Worm (Caenorhabditis elegans) whole organism, late embryonic: Measurements from ENCODE around the gene C03B1.1.

Experiments
- C08G9.2 ChIP-seq: sonication (generic microtip); optimal IDR thresholded peaks from 2 replicates; lab custom pipeline; 2016; ENCODE audit warnings: mild to moderate bottlenecking, missing genetic modification characterization, moderate library complexity, missing compliant biosample characterization
- C38D4.7 ChIP-seq: fragments of 200-800 bp; sonication (Bioruptor generic); optimal IDR thresholded peaks from 2 replicates; lab custom pipeline; 2018; ENCODE audit warnings: mild to moderate bottlenecking, missing genetic modification characterization, moderate library complexity, missing compliant biosample characterization
- K02D7.2 ChIP-seq: sonication (generic microtip); optimal IDR thresholded peaks from 2 replicates; lab custom pipeline; 2017; ENCODE audit warnings: mild to moderate bottlenecking, missing genetic modification characterization, missing compliant biosample characterization
- K09A11.1 ChIP-seq: sonication (generic microtip); optimal IDR thresholded peaks from 2 replicates; lab custom pipeline; 2017; ENCODE audit warnings: antibody characterized with exemption, mild to moderate bottlenecking, missing genetic modification characterization, missing compliant biosample characterization; ENCODE audit not compliant: insufficient read depth
- T23F11.4 ChIP-seq: fragments of 200-800 bp; sonication (Bioruptor generic); optimal IDR thresholded peaks from 2 replicates; lab custom pipeline; 2018; ENCODE audit warnings: mild to moderate bottlenecking, missing genetic modification characterization, missing compliant biosample characterization
- Y22D7AL.16 ChIP-seq: sonication (generic microtip); optimal IDR thresholded peaks from 2 replicates; lab custom pipeline; 2016; ENCODE audit warnings: missing genetic modification characterization, missing compliant biosample characterization
- ama-1 ChIP-seq: fragments of 150-350 bp; optimal IDR thresholded peaks from 2 replicates; lab custom pipeline; 2014
- ceh-18 ChIP-seq: sonication (generic microtip); optimal IDR thresholded peaks from 2 replicates; lab custom pipeline; 2016; ENCODE audit warnings: missing genetic modification characterization, missing compliant biosample characterization
- ceh-19 ChIP-seq: fragments of 200-800 bp; sonication (Bioruptor generic); optimal IDR thresholded peaks from 2 replicates; lab custom pipeline; 2018; ENCODE audit warnings: mild to moderate bottlenecking, missing genetic modification characterization, missing compliant biosample characterization
- ceh-2 ChIP-seq: sonication (generic microtip); optimal IDR thresholded peaks from 2 replicates; lab custom pipeline; 2016; ENCODE audit warnings: missing genotype, missing genetic modification characterization, missing compliant biosample characterization
- ceh-24 ChIP-seq: sonication (generic microtip); optimal IDR thresholded peaks from 2 replicates; lab custom pipeline; 2016; ENCODE audit warnings: mild to moderate bottlenecking, missing genetic modification characterization, missing compliant biosample characterization
- ceh-30 ChIP-seq: fragments of 150-350 bp; optimal IDR thresholded peaks from 2 replicates; lab custom pipeline; 2014; ENCODE audit warnings: missing biosample characterization, missing genetic modification characterization
- ceh-34 ChIP-seq: sonication (generic microtip); optimal IDR thresholded peaks from 2 replicates; lab custom pipeline; 2016; ENCODE audit warnings: mild to moderate bottlenecking, missing genetic modification characterization, missing compliant biosample characterization
- ceh-45 ChIP-seq: fragments of 200-800 bp; sonication (Bioruptor generic); IDR thresholded peaks from 2 replicates; pipeline ENCODE4 v1.3.6; 2022; ENCODE audit warnings: missing genetic modification reagents, missing genetic modification characterization, missing compliant biosample characterization
- ceh-6 ChIP-seq: fragments of 200-800 bp; sonication (Bioruptor generic); optimal IDR thresholded peaks from 2 replicates; lab custom pipeline; 2018; ENCODE audit warnings: mild to moderate bottlenecking, missing genetic modification characterization, missing compliant biosample characterization
- ceh-9 ChIP-seq: sonication (generic microtip); optimal IDR thresholded peaks from 2 replicates; lab custom pipeline; 2016; ENCODE audit warnings: mild to moderate bottlenecking, missing genetic modification characterization, inconsistent platforms, missing compliant biosample characterization
- elt-2 ChIP-seq: sonication (generic microtip); optimal IDR thresholded peaks from 2 replicates; lab custom pipeline; 2016; ENCODE audit warnings: missing genetic modification reagents, missing genetic modification characterization, missing compliant biosample characterization
- elt-4 ChIP-seq: sonication (generic microtip); optimal IDR thresholded peaks from 2 replicates; lab custom pipeline; 2016; ENCODE audit warnings: missing genetic modification characterization, missing compliant biosample characterization
- fkh-10 ChIP-seq: fragments of 150-350 bp; optimal IDR thresholded peaks from 2 replicates; lab custom pipeline; 2014; ENCODE audit warnings: missing biosample characterization, missing genetic modification reagents, missing genetic modification characterization
- fkh-6 ChIP-seq: sonication (generic microtip); optimal IDR thresholded peaks from 2 replicates; lab custom pipeline; 2016; ENCODE audit warnings: missing genetic modification characterization, missing compliant biosample characterization
- hlh-13 ChIP-seq: fragments of 200-800 bp; sonication (Bioruptor generic); optimal IDR thresholded peaks from 2 replicates; lab custom pipeline; 2018; ENCODE audit warnings: mild to moderate bottlenecking, missing genetic modification characterization, missing compliant biosample characterization
- hlh-6 ChIP-seq: sonication (generic microtip); optimal IDR thresholded peaks from 2 replicates; lab custom pipeline; 2016; ENCODE audit warnings: missing genotype, missing genetic modification characterization, missing compliant biosample characterization
- hlh-8 ChIP-seq: sonication (generic microtip); optimal IDR thresholded peaks from 2 replicates; lab custom pipeline; 2016; ENCODE audit warnings: missing genotype, missing genetic modification characterization, missing compliant biosample characterization
- lin-11 ChIP-seq: fragments of 200-800 bp; sonication (Bioruptor generic); optimal IDR thresholded peaks from 2 replicates; lab custom pipeline; 2018; ENCODE audit warnings: mild to moderate bottlenecking, missing genetic modification characterization, missing compliant biosample characterization
- mec-3 ChIP-seq: sonication (generic microtip); optimal IDR thresholded peaks from 2 replicates; lab custom pipeline; 2016; ENCODE audit warnings: borderline replicate concordance, missing genetic modification characterization, missing compliant biosample characterization
- nhr-11 ChIP-seq: fragments of 150-350 bp; optimal IDR thresholded peaks from 2 replicates; lab custom pipeline; 2014; ENCODE audit warnings: missing biosample characterization, missing genetic modification characterization
- odd-2 ChIP-seq: sonication (generic microtip); optimal IDR thresholded peaks from 2 replicates; lab custom pipeline; 2017; ENCODE audit warnings: antibody characterized with exemption, mild to moderate bottlenecking, missing genetic modification characterization, missing compliant biosample characterization
- pha-2 ChIP-seq: sonication (generic microtip); optimal IDR thresholded peaks from 2 replicates; lab custom pipeline; 2017; ENCODE audit warnings: mild to moderate bottlenecking, missing genetic modification characterization, missing compliant biosample characterization
- pha-4 ChIP-seq: fragments of 150-350 bp; optimal IDR thresholded peaks from 2 replicates; lab custom pipeline; 2018; ENCODE audit warnings: missing biosample characterization, missing genetic modification reagents, missing genetic modification characterization
- sdc-2 ChIP-seq: sonication (generic microtip); optimal IDR thresholded peaks from 2 replicates; lab custom pipeline; 2016; ENCODE audit warnings: missing genotype, missing genetic modification characterization, missing compliant biosample characterization
- syd-9 ChIP-seq: sonication (generic microtip); optimal IDR thresholded peaks from 2 replicates; lab custom pipeline; 2016; ENCODE audit warnings: mild to moderate bottlenecking, missing genetic modification characterization, moderate library complexity, missing compliant biosample characterization
- tbx-7 ChIP-seq: sonication (generic microtip); optimal IDR thresholded peaks from 2 replicates; lab custom pipeline; 2016; ENCODE audit warnings: missing genotype, missing genetic modification characterization, missing compliant biosample characterization
- ttx-3 ChIP-seq: sonication (generic microtip); optimal IDR thresholded peaks from 2 replicates; lab custom pipeline; 2016; ENCODE audit warnings: missing genetic modification reagents, missing genetic modification characterization, missing compliant biosample characterization
- unc-42 ChIP-seq: sonication (generic microtip); optimal IDR thresholded peaks from 2 replicates; lab custom pipeline; 2016; ENCODE audit warnings: missing genotype, missing genetic modification characterization, missing compliant biosample characterization
- unc-55 ChIP-seq: sonication (generic microtip); optimal IDR thresholded peaks from 2 replicates; lab custom pipeline; 2017; ENCODE audit warnings: missing biosample characterization, missing genetic modification reagents, missing genetic modification characterization
- ztf-16 ChIP-seq: sonication (generic microtip); optimal IDR thresholded peaks from 2 replicates; lab custom pipeline; 2017; ENCODE audit warnings: missing genetic modification characterization, missing compliant biosample characterization

The C03B1.1 gene

DNA sequence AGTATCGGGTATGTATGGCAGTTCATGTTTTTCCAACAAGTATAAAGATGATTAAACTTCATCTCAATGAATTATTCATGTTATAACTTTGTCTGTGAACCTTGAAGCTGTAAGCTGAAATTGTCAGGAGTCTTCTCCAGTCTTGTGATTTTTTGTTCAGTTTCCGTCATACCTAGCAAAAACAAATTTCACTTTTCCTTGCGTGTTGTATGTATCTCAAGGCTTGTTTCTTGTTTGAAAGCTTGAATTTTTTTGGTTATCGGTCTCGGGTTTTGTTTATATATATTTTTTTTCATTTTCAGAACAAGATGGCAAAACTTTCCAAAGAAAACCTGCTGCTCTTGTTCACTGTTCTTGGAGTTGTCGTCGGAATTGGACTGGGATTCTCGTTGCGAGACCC is 28.6 kb downstream of the C03B1.1 start, which contains the start of gene glt-4:
TSS of gene glt-4 (plus strand) at position 301 of the 400 bp plus-strand sequence.
- TF ChIP-seq C38D4.7 (GFP tag; lab: Kevin White, UChicago) (no peak), tbx-7 (tag; lab: Kevin White, UChicago) (no peak), ttx-3 (no peak), elt-4 (tag; lab: Kevin White, UChicago) (no peak), Y22D7AL.16 (no peak), unc-42 (tag; lab: Kevin White, UChicago) (no peak), pha-4 (tag; lab: Kevin White, UChicago) (no peak), ceh-19 (no peak), ztf-16 (tag; lab: Kevin White, UChicago) (no peak)
- TF ChIP-seq, all 69 proteins: peak for 0

DNA sequence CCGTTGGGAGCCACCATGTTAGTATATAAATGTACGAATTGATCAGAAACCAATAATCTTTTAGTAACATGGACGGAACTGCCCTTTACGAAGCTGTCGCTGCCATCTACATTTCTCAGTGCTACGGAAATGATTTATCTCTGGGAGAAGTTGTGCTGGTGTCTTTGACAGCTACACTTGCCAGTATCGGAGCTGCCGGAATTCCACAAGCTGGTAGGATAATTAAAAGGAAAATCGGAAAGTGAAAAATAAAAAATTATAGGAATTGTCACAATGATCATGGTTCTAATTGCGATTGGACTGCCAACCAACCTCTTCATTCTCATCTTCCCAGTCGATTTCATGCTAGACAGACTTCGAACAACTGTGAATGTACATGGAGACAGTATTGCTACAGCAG is 31.4 kb downstream of the C03B1.1 start:
- TF ChIP-seq K02D7.2 (tag; lab: Kevin White, UChicago) (no peak), ceh-45 (GFP tag; lab: Robert Waterston, UW) (no peak), lin-11 (no peak), hlh-6 (tag; lab: Kevin White, UChicago) (no peak), ama-1 (no peak), unc-55 (GFP tag; lab: Kevin White, UChicago) (no peak), nhr-11 (tag; lab: Kevin White, UChicago) (no peak), T23F11.4 (GFP tag; lab: Kevin White, UChicago) (no peak), ceh-34 (no peak), ceh-9 (tag; lab: Kevin White, UChicago) (no peak), elt-2 (tag; lab: Kevin White, UChicago) (no peak), odd-2 (tag; lab: Kevin White, UChicago) (no peak), ttx-3 (no peak), ceh-24 (tag; lab: Kevin White, UChicago) (no peak), K09A11.1 (tag; lab: Kevin White, UChicago) (no peak), ceh-2 (tag; lab: Kevin White, UChicago) (no peak)

DNA sequence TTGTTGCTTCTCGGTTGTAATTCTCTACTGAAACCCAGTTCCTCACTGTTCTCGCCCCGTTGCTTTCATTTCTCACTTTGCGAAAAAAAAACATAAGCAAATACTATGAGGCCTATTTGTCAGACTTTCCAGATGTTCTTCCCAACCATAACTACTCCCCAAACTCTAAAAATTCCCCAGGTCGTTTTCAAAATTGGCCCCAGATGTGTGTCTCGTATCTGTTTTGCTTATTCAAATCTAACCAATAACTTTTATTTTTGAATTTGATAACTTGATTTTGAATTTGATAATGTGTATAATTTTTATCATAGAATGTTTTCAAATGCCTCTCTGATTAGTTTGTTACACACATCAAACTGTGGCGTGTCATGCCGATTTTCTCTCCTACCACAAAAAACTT is 33.3 kb downstream of the C03B1.1 start:
- TF ChIP-seq hlh-6 (tag; lab: Kevin White, UChicago) (no peak), ceh-34 (no peak), ceh-45 (GFP tag; lab: Robert Waterston, UW) (no peak), hlh-8 (tag; lab: Kevin White, UChicago) (no peak), hlh-13 (GFP tag; lab: Kevin White, UChicago) (no peak), ceh-9 (tag; lab: Kevin White, UChicago) (no peak), syd-9 (tag; lab: Kevin White, UChicago) (no peak), T23F11.4 (GFP tag; lab: Kevin White, UChicago) (no peak), C08G9.2 (tag; lab: Kevin White, UChicago) (no peak), ceh-18 (no peak), ceh-6 (GFP tag; lab: Kevin White, UChicago) (no peak)

ce11 chrX:6408286-6408685 is 33.7 kb downstream of the C03B1.1 start:
- TF ChIP-seq sdc-2 = no peak
- no peak for TF ChIP-seq fkh-6 (tag; lab: Kevin White, UChicago)
- peak; percentile 28 for TF ChIP-seq elt-2 (tag; lab: Kevin White, UChicago)
- no peak for TF ChIP-seq unc-42 (tag; lab: Kevin White, UChicago)
- no peak for TF ChIP-seq ceh-18
- no peak for TF ChIP-seq pha-2 (tag; lab: Kevin White, UChicago)

ce11 chrX:6408713-6409112 is 34.2 kb downstream of the C03B1.1 start:
- no peak for TF ChIP-seq fkh-10 (GFP tag; lab: Kevin White, UChicago)
- TF ChIP-seq mec-3 = no peak
- TF ChIP-seq Y22D7AL.16 = no peak
- TF ChIP-seq ceh-30 (tag; lab: Kevin White, UChicago) = no peak
- no peak for TF ChIP-seq ttx-3
- no peak for TF ChIP-seq unc-42 (tag; lab: Kevin White, UChicago)
